Worm (Caenorhabditis elegans) whole organism, late embryonic: ENCODE results near the gene F07C3.16.

Experiments
- F13H6.1 ChIP-seq: sonication (generic microtip); optimal IDR thresholded peaks from 2 replicates; lab custom pipeline; 2016; ENCODE audit warnings: missing genetic modification characterization, missing compliant biosample characterization
- ama-1 ChIP-seq: fragments of 150-350 bp; optimal IDR thresholded peaks from 2 replicates; lab custom pipeline; 2014
- che-1 ChIP-seq: sonication (generic microtip); optimal IDR thresholded peaks from 2 replicates; lab custom pipeline; 2016; ENCODE audit warnings: mild to moderate bottlenecking, missing genetic modification characterization, missing compliant biosample characterization
- pha-4 ChIP-seq: fragments of 150-350 bp; optimal IDR thresholded peaks from 2 replicates; lab custom pipeline; 2018; ENCODE audit warnings: missing biosample characterization, missing genetic modification reagents, missing genetic modification characterization
- unc-55 ChIP-seq: sonication (generic microtip); optimal IDR thresholded peaks from 2 replicates; lab custom pipeline; 2017; ENCODE audit warnings: missing biosample characterization, missing genetic modification reagents, missing genetic modification characterization

- no peak for TF ChIP-seq ama-1 (lab: Kevin White, UChicago)
- TF ChIP-seq unc-55 (GFP tag; lab: Kevin White, UChicago), result no peak
- no peak for TF ChIP-seq F13H6.1 (tag; lab: Kevin White, UChicago)
- no peak for TF ChIP-seq che-1 (tag; lab: Kevin White, UChicago)
- no peak for TF ChIP-seq pha-4 (tag; lab: Kevin White, UChicago)
Observed at ce11 chrV:9221566-9221965, 35.8 kb downstream of the F07C3.16 start, which contains the start of gene grd-6.
